Worm (Caenorhabditis elegans) whole organism, mixed stage, embryonic: ENCODE measurements around the gene T24D5.2.

ENCODE experiments used
- blmp-1 ChIP-seq: fragments of 150-350 bp; optimal IDR thresholded peaks from 2 replicates; lab custom pipeline; 2014; ENCODE audit warnings: missing biosample characterization, missing genetic modification characterization
- ceh-39 ChIP-seq: fragments of 150-350 bp; optimal IDR thresholded peaks from 2 replicates; lab custom pipeline; 2014; ENCODE audit warnings: missing biosample characterization, missing genetic modification characterization
- ceh-43 ChIP-seq: fragments of 200-800 bp; sonication (Bioruptor generic); optimal IDR thresholded peaks from 2 replicates; lab custom pipeline; 2018; ENCODE audit warnings: mild to moderate bottlenecking, missing genetic modification characterization, moderate library complexity, missing compliant biosample characterization
- ceh-83 ChIP-seq: fragments of 200-800 bp; sonication (Bioruptor generic); optimal IDR thresholded peaks from 2 replicates; lab custom pipeline; 2018; ENCODE audit warnings: mild to moderate bottlenecking, missing genetic modification characterization, missing compliant biosample characterization
- ces-1 ChIP-seq: fragments of 150-350 bp; optimal IDR thresholded peaks from 2 replicates; lab custom pipeline; 2014; ENCODE audit warnings: missing biosample characterization, missing genetic modification reagents, missing genetic modification characterization
- drap-1 ChIP-seq: fragments of 200-800 bp; sonication (Bioruptor generic); optimal IDR thresholded peaks from 3 replicates; lab custom pipeline; 2018; ENCODE audit warnings: mild to moderate bottlenecking, missing genetic modification characterization, missing compliant biosample characterization
- elt-1 ChIP-seq: sonication (generic microtip); optimal IDR thresholded peaks from 2 replicates; lab custom pipeline; 2017; ENCODE audit warnings: missing genetic modification characterization, mild to moderate bottlenecking, missing compliant biosample characterization, antibody characterized with exemption, moderate library complexity, borderline replicate concordance; ENCODE audit not compliant: insufficient read depth
- elt-3 ChIP-seq: fragments of 150-350 bp; optimal IDR thresholded peaks from 2 replicates; lab custom pipeline; 2014; ENCODE audit warnings: missing biosample characterization, missing genetic modification characterization
- flh-1 ChIP-seq: fragments of 200-800 bp; sonication (Bioruptor generic); optimal IDR thresholded peaks from 2 replicates; lab custom pipeline; 2018; ENCODE audit warnings: mild to moderate bottlenecking, missing genetic modification characterization, moderate library complexity, missing compliant biosample characterization
- ham-2 ChIP-seq: fragments of 200-800 bp; sonication (Bioruptor generic); optimal IDR thresholded peaks from 2 replicates; lab custom pipeline; 2018; ENCODE audit warnings: mild to moderate bottlenecking, missing genetic modification characterization, missing compliant biosample characterization
- hlh-1 ChIP-seq: fragments of 150-350 bp; optimal IDR thresholded peaks from 2 replicates; lab custom pipeline; 2014; ENCODE audit warnings: missing biosample characterization, missing genetic modification reagents, missing genetic modification characterization
- lin-32 ChIP-seq: fragments of 200-800 bp; sonication (Bioruptor generic); optimal IDR thresholded peaks from 2 replicates; lab custom pipeline; 2018; ENCODE audit warnings: mild to moderate bottlenecking, missing genetic modification characterization, missing compliant biosample characterization
- lsy-2 ChIP-seq: fragments of 150-350 bp; optimal IDR thresholded peaks from 2 replicates; lab custom pipeline; 2014; ENCODE audit warnings: missing biosample characterization, missing genetic modification characterization
- mab-5 ChIP-seq: fragments of 150-350 bp; optimal IDR thresholded peaks from 2 replicates; lab custom pipeline; 2014; ENCODE audit warnings: missing biosample characterization, missing genetic modification characterization
- mep-1 ChIP-seq: fragments of 150-350 bp; optimal IDR thresholded peaks from 2 replicates; lab custom pipeline; 2017; ENCODE audit warnings: missing biosample characterization, missing genetic modification reagents, missing genetic modification characterization, inconsistent platforms
- mls-2 ChIP-seq: sonication (generic microtip); optimal IDR thresholded peaks from 2 replicates; lab custom pipeline; 2016; ENCODE audit warnings: mild to moderate bottlenecking, missing genetic modification characterization, moderate library complexity, missing compliant biosample characterization
- nhr-12 ChIP-seq: fragments of 150-350 bp; optimal IDR thresholded peaks from 2 replicates; lab custom pipeline; 2014; ENCODE audit warnings: missing biosample characterization, missing genetic modification characterization
- nhr-2 ChIP-seq: fragments of 150-350 bp; optimal IDR thresholded peaks from 2 replicates; lab custom pipeline; 2014; ENCODE audit warnings: missing biosample characterization, missing genetic modification characterization
- nhr-237 ChIP-seq: fragments of 150-350 bp; optimal IDR thresholded peaks from 2 replicates; lab custom pipeline; 2014; ENCODE audit warnings: missing biosample characterization, missing genetic modification characterization
- nhr-28 ChIP-seq: fragments of 150-350 bp; optimal IDR thresholded peaks from 2 replicates; lab custom pipeline; 2014; ENCODE audit warnings: missing biosample characterization, missing genetic modification characterization
- nhr-76 ChIP-seq: sonication (generic microtip); optimal IDR thresholded peaks from 2 replicates; lab custom pipeline; 2017; ENCODE audit warnings: missing biosample characterization, missing genetic modification characterization
- snpc-4 ChIP-seq: fragments of 150-350 bp; optimal IDR thresholded peaks from 2 replicates; lab custom pipeline; 2014; ENCODE audit warnings: missing biosample characterization, missing genetic modification characterization
- sptf-1 ChIP-seq: sonication (generic microtip); optimal IDR thresholded peaks from 2 replicates; lab custom pipeline; 2017; ENCODE audit warnings: mild to moderate bottlenecking, missing genetic modification characterization, moderate library complexity, missing compliant biosample characterization
- tbx-8 ChIP-seq: fragments of 200-800 bp; sonication (Bioruptor generic); optimal IDR thresholded peaks from 2 replicates; lab custom pipeline; 2018; ENCODE audit warnings: mild to moderate bottlenecking, missing genetic modification characterization, moderate library complexity, missing compliant biosample characterization
- unc-120 ChIP-seq: sonication (generic microtip); optimal IDR thresholded peaks from 2 replicates; lab custom pipeline; 2017; ENCODE audit warnings: missing genetic modification characterization, missing compliant biosample characterization; ENCODE audit not compliant: poor library complexity, severe bottlenecking
- ztf-11 ChIP-seq: fragments of 150-350 bp; optimal IDR thresholded peaks from 2 replicates; lab custom pipeline; 2014; ENCODE audit warnings: missing biosample characterization, missing genetic modification characterization

Gene T24D5.2

DNA sequence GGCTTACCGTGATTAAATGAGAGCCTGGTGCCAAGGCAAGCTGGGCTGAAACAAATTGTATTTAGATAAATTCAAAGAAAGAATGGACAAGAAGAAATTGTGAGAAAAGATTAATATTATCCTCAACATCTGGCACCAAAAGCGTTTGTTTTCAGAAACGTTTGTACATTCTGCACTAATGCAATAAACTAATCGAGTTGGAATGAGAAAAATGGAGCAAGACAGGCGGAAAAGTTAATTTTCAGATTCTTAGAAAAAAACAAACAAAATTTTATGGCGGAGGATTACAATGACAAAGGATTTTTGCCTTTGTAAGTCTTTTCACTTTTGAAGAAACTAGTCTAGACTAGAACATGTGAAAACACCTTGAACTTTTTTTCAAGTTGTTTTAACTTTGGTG lies 34.6 kb downstream of the T24D5.2 start, which contains the start of gene npr-4:
Gene npr-4 (minus strand): TSS at position 52 of the 400 bp plus-strand sequence.
- TF ChIP-seq hlh-1 = no peak
- no peak for TF ChIP-seq snpc-4 (tag; lab: Kevin White, UChicago)
- TF ChIP-seq lin-32 (GFP tag; lab: Kevin White, UChicago) = no peak
- TF ChIP-seq elt-1 (tag; lab: Kevin White, UChicago) = no peak
- no peak for TF ChIP-seq ztf-11 (tag; lab: Kevin White, UChicago)
- TF ChIP-seq tbx-8 (GFP tag; lab: Kevin White, UChicago) = no peak
- no peak for TF ChIP-seq mab-5 (tag; lab: Kevin White, UChicago)
- no peak for TF ChIP-seq flh-1 (GFP tag; lab: Kevin White, UChicago)

DNA sequence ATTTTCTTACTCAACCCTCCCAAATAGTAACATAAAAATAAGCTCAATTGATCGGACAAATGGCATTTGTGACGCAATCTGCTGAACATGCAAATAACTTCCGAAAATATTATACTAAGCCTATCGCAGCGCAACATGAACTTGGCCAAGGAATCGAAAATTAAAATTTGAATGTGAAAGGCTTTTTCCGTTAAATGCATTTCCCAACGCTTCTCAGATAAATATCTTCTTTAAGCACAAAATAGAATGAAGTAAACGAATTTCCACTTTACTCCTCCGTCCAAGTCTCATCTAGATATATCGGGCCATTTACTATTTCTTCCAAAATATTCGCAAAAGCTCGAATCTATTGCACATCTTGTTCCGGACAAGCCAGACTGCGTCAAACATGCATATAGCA lies 37.2 kb downstream of the T24D5.2 start:
- TF ChIP-seq mep-1 (tag; lab: Kevin White, UChicago) (no peak), ceh-83 (GFP tag; lab: Kevin White, UChicago) (no peak), elt-3 (tag; lab: Kevin White, UChicago) (no peak), ceh-39 (tag; lab: Kevin White, UChicago) (no peak), ces-1 (GFP tag; lab: Kevin White, UChicago) (peak; percentile 96), nhr-12 (tag; lab: Kevin White, UChicago) (no peak), flh-1 (GFP tag; lab: Kevin White, UChicago) (no peak), mls-2 (tag; lab: Kevin White, UChicago) (no peak), mab-5 (tag; lab: Kevin White, UChicago) (no peak)

DNA sequence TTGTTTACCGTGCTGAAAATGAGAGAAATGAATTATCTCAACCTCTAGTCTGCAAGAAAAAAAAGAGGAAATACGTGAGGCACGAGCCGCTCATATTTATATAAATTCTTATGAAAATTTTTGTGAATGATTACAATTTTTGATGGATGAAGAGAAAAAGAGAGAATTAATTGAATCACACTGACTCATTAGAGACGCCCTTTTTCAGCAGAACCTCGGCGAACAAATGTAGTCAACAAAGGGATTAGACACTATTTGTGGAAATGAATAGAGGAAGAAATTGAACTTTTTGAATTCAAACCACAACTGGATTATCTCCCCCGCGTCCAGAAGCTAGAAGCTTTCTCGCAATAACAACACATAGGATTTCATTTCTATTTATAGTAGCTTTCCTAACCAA lies 39.4 kb downstream of the T24D5.2 start:
- TF ChIP-seq elt-3 (tag; lab: Kevin White, UChicago) (no peak), ham-2 (GFP tag; lab: Kevin White, UChicago) (no peak), tbx-8 (GFP tag; lab: Kevin White, UChicago) (no peak), mep-1 (tag; lab: Kevin White, UChicago) (no peak), sptf-1 (tag; lab: Kevin White, UChicago) (no peak), ceh-43 (GFP tag; lab: Kevin White, UChicago) (no peak), lin-32 (GFP tag; lab: Kevin White, UChicago) (no peak)
- TF ChIP-seq, all 35 proteins: peak for 0

DNA sequence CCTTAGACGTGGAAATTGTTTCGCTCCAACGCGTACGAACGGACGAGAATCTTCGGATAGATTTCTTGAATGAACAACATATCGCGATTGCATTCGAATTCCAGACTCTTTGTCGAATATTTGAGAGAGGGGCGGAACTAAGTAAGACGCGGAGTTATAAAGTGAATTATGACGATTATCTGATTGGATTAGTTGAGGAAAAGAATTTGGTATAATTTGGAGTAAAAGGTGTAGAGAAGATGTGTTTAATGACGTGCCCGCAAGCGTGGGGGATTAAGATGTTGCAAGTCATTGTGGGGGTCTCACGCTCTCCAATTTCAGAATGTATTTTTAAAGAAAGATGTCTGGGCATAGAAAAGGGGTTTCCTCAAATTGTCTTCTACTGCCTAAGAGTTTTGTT lies 41.2 kb downstream of the T24D5.2 start:
- no peak for TF ChIP-seq nhr-12 (tag; lab: Kevin White, UChicago)
- TF ChIP-seq sptf-1 (tag; lab: Kevin White, UChicago) = no peak
- TF ChIP-seq snpc-4 (tag; lab: Kevin White, UChicago) = no peak
- TF ChIP-seq nhr-2 (tag; lab: Kevin White, UChicago) = no peak
- TF ChIP-seq ceh-39 (tag; lab: Kevin White, UChicago) = no peak
- TF ChIP-seq unc-120 (tag; lab: Kevin White, UChicago) = no peak
- TF ChIP-seq nhr-76 = no peak
- no peak for TF ChIP-seq blmp-1 (tag; lab: Kevin White, UChicago)
- no peak for TF ChIP-seq hlh-1
- no peak for TF ChIP-seq ztf-11 (tag; lab: Kevin White, UChicago)
- no peak for TF ChIP-seq lsy-2 (tag; lab: Kevin White, UChicago)
- no peak for TF ChIP-seq ham-2 (GFP tag; lab: Kevin White, UChicago)
- TF ChIP-seq ceh-43 (GFP tag; lab: Kevin White, UChicago) = no peak
- no peak for TF ChIP-seq nhr-237 (tag; lab: Kevin White, UChicago)

DNA sequence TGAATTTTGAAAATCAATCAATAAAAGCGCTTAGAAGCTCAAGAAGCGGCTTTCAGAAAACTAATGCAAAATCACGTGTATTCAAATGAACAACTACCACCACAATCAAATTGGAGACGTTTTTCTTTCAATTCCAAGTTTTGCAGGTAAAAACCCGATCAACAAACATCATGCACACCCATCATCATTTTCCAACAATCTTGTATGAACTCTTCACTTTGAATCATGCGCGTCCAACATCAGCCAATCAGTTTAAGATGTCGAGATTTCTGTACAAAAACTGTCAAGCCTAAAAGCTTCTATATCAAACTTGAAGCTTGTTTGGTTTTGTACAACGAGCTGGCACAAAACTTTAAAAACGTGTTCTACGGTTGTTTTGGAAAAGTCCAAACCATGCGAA lies 47.5 kb downstream of the T24D5.2 start:
- TF ChIP-seq tbx-8 (GFP tag; lab: Kevin White, UChicago) = no peak
- no peak for TF ChIP-seq elt-1 (tag; lab: Kevin White, UChicago)
- TF ChIP-seq nhr-12 (tag; lab: Kevin White, UChicago) = no peak
- TF ChIP-seq hlh-1 = no peak
- no peak for TF ChIP-seq ceh-43 (GFP tag; lab: Kevin White, UChicago)
- TF ChIP-seq ham-2 (GFP tag; lab: Kevin White, UChicago) = no peak

DNA sequence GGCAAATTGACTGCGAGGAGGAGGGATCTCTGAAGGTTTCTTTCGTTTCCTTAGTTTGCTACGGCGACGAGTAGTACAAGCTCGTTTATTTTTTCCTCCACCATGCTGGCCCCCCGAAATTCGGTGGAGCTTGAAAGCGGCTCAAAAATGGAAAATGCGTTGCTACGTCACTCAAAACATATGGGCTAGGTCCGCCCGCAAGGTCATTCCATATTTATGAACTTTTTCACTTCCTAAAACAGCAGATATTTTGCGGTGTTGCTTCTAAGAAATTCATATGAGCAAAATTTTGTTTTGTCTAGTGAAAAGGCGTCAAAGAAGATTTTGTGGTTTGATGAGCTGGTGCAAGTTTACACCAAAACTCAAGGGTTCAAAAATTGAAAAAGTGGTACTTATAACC lies 51.8 kb downstream of the T24D5.2 start:
- TF ChIP-seq drap-1 (GFP tag; lab: Kevin White, UChicago) = no peak
- no peak for TF ChIP-seq mab-5 (tag; lab: Kevin White, UChicago)
- no peak for TF ChIP-seq ceh-43 (GFP tag; lab: Kevin White, UChicago)
- TF ChIP-seq hlh-1 = no peak
- no peak for TF ChIP-seq mep-1 (tag; lab: Kevin White, UChicago)
- TF ChIP-seq nhr-28 = no peak
- TF ChIP-seq ztf-11 (tag; lab: Kevin White, UChicago) = no peak
